Fruit fly (Drosophila melanogaster) S2 (cell line): ENCODE results near the gene CG46320.

Experiments
- CG8478 ChIP-seq: fragments of >200 bp; optimal IDR thresholded peaks from 2 replicates; lab custom pipeline; 2018
- CTCF ChIP-seq, 2 experiments: fragments of >200 bp; optimal IDR thresholded peaks; 2 replicates each; lab custom pipeline; 2018

DNA sequence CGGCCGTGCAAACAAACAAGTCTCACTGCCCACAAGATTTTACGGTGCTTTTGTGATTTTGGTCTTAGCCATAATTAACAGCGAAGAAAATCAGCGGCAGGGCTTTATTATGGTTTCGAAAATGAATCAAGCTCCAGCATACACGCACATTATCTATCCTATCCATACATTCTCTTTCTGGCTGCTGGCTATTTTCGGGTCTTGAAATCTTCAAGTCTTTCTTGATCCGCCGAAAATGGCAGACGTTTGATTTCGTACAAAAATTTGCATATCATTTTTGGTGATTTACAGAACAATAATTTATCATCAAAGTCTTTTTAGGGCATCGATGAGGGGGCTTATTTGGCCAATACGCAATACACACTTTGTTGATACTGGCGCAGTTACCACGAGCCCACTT, 124.9 kb downstream of the CG46320 start:
- TF ChIP-seq CTCF (optimal IDR thresholded peaks at IDR 0.05; lab: Kevin White, UChicago): no peak
- no peak for TF ChIP-seq CG8478
